Fruit fly (Drosophila melanogaster): ENCODE measurements around the gene CG13725.

CG13725 gene

DNA sequence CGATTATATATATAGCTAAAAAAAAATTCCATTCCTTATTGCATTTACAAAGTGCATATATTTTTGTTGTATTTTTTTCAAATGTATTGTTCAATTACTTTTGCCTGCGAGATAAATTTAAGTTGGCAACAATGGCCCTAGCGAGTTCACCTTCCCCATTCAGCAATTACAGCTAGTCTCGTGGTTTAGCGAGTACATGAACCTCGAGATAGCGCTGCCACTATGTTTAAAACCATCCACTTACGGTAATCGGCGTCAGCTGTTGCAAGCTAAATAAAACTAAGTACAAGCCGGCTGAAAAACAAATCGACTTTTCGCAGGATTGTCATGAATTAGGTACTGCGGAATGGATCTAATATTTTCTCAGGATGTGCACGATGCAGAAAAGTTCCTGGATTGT, 27.5 kb upstream of the CG13725 start (continued):
- no peak for TF ChIP-seq CG8281 (tag; optimal IDR thresholded peaks at IDR 0.05)
- TF ChIP-seq chif (GFP tag; optimal IDR thresholded peaks at IDR 0.05) = no peak
- TF ChIP-seq Atf-2 (GFP tag; optimal IDR thresholded peaks at IDR 0.05) = no peak
- peak; percentile 30 for TF ChIP-seq CG12155 (GFP tag; optimal IDR thresholded peaks at IDR 0.05)

DNA sequence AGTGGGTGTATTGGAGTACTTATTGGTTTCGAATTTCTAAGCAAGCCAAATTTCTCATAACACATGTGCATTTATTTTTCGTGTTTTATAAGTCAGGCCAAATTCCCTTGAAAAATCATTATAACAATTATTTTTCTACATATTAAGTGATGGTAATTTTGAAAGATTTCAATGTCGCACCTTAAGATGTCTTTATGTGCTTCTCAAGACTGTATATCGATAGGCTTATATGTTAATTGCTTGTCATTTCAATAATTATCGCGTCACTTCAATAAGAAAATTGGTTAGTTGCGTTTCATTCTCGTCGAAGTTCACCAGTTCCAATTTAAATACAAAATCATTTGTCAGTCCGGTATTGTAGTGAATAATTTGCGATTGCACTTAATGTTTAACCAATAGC, 26.2 kb upstream of the CG13725 start, which contains the start of gene CG7692:
Gene CG7692 (plus strand): TSS at position 301 of the 400 bp plus-strand sequence.
- no peak for TF ChIP-seq CG17802 (tag; optimal IDR thresholded peaks at IDR 0.05)
- peak; percentile 23 for TF ChIP-seq stwl (tag; optimal IDR thresholded peaks at IDR 0.05)
- TF ChIP-seq vvl (GFP tag; IDR thresholded peaks at IDR 0.05) = peak; percentile 33; the same call in 1 of the 2 replicates
- TF ChIP-seq CG17385 (GFP tag; optimal IDR thresholded peaks at IDR 0.05) = no peak
- no peak for TF ChIP-seq CrebB (tag; optimal IDR thresholded peaks at IDR 0.05)
- peak; percentile 16 for TF ChIP-seq Sry-δ (GFP tag; optimal IDR thresholded peaks at IDR 0.05)

DNA sequence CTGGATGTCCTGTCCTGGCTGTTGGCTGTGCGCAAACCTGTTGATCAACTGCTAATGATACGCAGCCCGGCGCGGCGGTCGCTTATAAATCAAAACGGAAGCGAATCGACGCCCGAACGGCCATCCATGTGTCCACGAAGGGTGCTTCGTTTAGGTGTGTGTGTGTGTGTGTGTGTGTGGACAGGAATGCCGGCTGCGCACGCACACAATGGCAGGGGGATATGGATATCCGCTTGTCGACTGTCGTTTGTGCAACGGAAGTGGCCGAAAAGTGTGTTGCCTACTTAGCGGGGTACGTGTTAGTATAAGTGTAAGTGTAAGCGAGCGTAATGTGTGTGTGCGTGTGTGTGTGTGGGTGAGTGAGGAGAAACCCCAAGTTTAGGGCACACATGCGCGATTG, 24.3 kb upstream of the CG13725 start, which contains the start of gene Mip:
Gene Mip (minus strand): TSS at position 63 of the 400 bp plus-strand sequence.
- TF ChIP-seq zen2 (GFP tag; IDR thresholded peaks at IDR 0.05; ENCODE audit: partially characterized antibody) (no peak), Hey (tag; optimal IDR thresholded peaks at IDR 0.05) (peak; percentile 39), cg (GFP tag; optimal IDR thresholded peaks at IDR 0.05) (peak; percentile 41), ewg (GFP tag; optimal IDR thresholded peaks at IDR 0.05) (peak; percentile 67), kni (GFP tag; optimal IDR thresholded peaks at IDR 0.05) (no peak), Atf3 (GFP tag; optimal IDR thresholded peaks at IDR 0.05) (no peak), CG3407 (GFP tag; optimal IDR thresholded peaks at IDR 0.05) (no peak), ranshi (GFP tag; IDR thresholded peaks at IDR 0.05) (no peak), CG2678 (tag; optimal IDR thresholded peaks at IDR 0.05) (no peak), CG7271 (tag; optimal IDR thresholded peaks at IDR 0.05) (no peak), bab2 (GFP tag; optimal IDR thresholded peaks at IDR 0.05) (no peak), Ets97D (GFP tag; optimal IDR thresholded peaks at IDR 0.05) (peak; percentile 12), CG10959 (GFP tag; IDR thresholded peaks at IDR 0.05) (0 out of 2 replicates have a peak, but pooled peaks have one; percentile 17), Med (GFP tag) (peak; percentile 48), Tbp (GFP tag; optimal IDR thresholded peaks at IDR 0.05) (no peak), CG5953 (GFP tag; IDR thresholded peaks at IDR 0.05) (no peak), scrt (GFP tag; optimal IDR thresholded peaks at IDR 0.05) (peak; percentile 55), tap (tag; optimal IDR thresholded peaks at IDR 0.05) (no peak), Deaf1 (tag; optimal IDR thresholded peaks at IDR 0.05) (peak; percentile 83), CG16815 (GFP tag; optimal IDR thresholded peaks at IDR 0.05) (no peak), CG15479 (GFP tag; optimal IDR thresholded peaks at IDR 0.05) (peak; percentile 77), zen (tag; optimal IDR thresholded peaks at IDR 0.05) (peak; percentile 8), wdn (GFP tag; IDR thresholded peaks at IDR 0.05) (no peak), CG3847 (GFP tag; IDR thresholded peaks at IDR 0.05) (0 out of 2 replicates have a peak, but pooled peaks have one; percentile 8), Dfd (GFP tag; optimal IDR thresholded peaks at IDR 0.05) (peak in 1 of 2 experiments; percentile 13), CG12659 (GFP tag; optimal IDR thresholded peaks at IDR 0.05) (no peak)

DNA sequence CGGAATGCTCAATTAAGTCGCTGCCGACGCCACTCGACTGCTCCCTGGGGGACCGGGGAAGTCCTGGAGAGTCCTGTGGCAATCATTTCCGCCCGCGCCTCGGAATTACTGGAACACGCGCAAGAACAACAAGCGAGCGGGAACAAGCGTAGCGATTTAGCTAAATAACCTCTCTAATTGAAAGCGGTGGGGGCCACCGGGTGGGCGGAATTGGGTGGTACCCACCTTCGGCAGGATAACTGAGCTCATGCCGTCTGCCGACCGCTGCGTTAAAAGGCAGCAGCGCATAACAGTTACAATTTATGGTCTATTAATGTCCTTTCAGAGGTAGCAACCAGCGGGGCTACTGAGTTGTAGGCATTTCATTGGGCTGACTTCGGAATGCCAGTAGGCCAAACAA, 21.1 kb upstream of the CG13725 start:
- TF ChIP-seq mld (GFP tag; IDR thresholded peaks at IDR 0.05; ENCODE audit: partially characterized antibody) (no peak), tgo (GFP tag; IDR thresholded peaks at IDR 0.05) (no peak), odd (GFP tag; optimal IDR thresholded peaks at IDR 0.05) (no peak), Ets97D (GFP tag; optimal IDR thresholded peaks at IDR 0.05) (no peak), CG3847 (GFP tag; IDR thresholded peaks at IDR 0.05) (no peak), CG18619 (GFP tag; optimal IDR thresholded peaks at IDR 0.05) (no peak), Hey (tag; optimal IDR thresholded peaks at IDR 0.05) (peak; percentile 72), abd-A (tag; optimal IDR thresholded peaks at IDR 0.05) (peak; percentile 91), CG13287 (GFP tag; IDR thresholded peaks at IDR 0.05; ENCODE audit: partially characterized antibody) (no peak), D19A (tag; optimal IDR thresholded peaks at IDR 0.05) (no peak), mirr (GFP tag; optimal IDR thresholded peaks at IDR 0.05) (peak; percentile 14), CG10979 (tag; optimal IDR thresholded peaks at IDR 0.05) (no peak), CG13624 (GFP tag; optimal IDR thresholded peaks at IDR 0.05) (no peak), Bdp1 (GFP tag; optimal IDR thresholded peaks at IDR 0.05) (no peak), zen2 (GFP tag; IDR thresholded peaks at IDR 0.05; ENCODE audit: partially characterized antibody) (no peak)
